Worm (Caenorhabditis elegans): ENCODE results near the gene egrh-1.

Gene egrh-1

DNA sequence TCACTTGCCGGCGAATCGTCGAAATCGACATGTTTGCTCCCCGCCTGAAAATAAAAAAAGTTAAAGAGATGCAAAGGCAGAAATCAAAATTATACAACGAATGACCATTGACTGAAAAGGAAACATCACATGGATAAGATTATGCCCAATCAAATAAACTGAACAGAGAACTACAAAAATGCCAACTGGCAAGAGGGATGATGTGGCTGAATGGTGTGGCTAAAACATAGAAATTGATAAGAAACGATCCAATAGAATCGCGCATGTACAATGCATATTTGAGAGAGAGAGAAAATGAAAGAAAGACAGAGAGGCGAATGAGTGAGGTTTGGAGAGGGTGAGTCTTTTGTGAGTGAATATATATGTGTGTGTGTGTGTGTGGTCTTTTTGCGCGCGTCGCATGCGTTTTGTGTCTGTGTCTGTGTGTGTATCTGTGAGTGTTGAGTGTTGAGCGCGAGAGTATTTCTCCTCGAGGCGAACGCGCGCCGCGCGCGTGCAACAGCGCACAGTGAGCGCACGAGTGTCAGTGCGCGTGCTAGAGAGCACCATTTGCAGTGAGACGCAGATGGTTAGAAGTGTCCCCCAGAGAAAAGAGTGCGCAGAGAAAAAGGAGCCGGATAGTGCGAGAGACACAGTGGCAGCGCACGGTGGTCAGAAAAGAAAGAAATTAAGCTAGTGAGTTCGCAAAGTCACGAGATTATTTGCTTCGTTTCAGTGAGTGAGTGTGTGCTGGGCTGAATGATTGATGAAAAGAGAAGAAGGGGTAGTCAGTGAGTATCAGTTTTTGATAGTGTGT, 27.1 kb upstream of the egrh-1 start, which contains the start of gene epn-1 (continued):
- TF ChIP-seq nhr-6 (tag; optimal IDR thresholded peaks at IDR 0.05) (peak; percentile 94), fos-1 (tag; optimal IDR thresholded peaks at IDR 0.05) (no peak), jun-1 (tag; optimal IDR thresholded peaks at IDR 0.05) (peak; percentile 93), pqm-1 (tag; optimal IDR thresholded peaks at IDR 0.05) (peak; percentile 23), dmd-8 (GFP tag; IDR thresholded peaks at IDR 0.05) (no peak), zip-2 (tag; optimal IDR thresholded peaks at IDR 0.05) (peak; percentile 50), aha-1 (tag) (peak; percentile 100), attf-4 (tag; optimal IDR thresholded peaks at IDR 0.05) (no peak), dmd-6 (GFP tag; IDR thresholded peaks at IDR 0.05) (peak; percentile 99), ZK337.2 (GFP tag; IDR thresholded peaks at IDR 0.05) (peak; percentile 50; the same call in 1 of the 2 replicates), snpc-1.2 (GFP tag; IDR thresholded peaks at IDR 0.05) (no peak; the same call in 1 of the 2 replicates), spr-1 (tag; optimal IDR thresholded peaks at IDR 0.05) (peak; percentile 94), nhr-42 (GFP tag; IDR thresholded peaks at IDR 0.05) (peak; percentile 95), nhr-48 (tag; optimal IDR thresholded peaks at IDR 0.05) (peak; percentile 99), mes-2 (tag; optimal IDR thresholded peaks at IDR 0.05; ENCODE audit: poor library complexity, severe bottlenecking) (peak; percentile 80), pha-4 (GFP tag; IDR thresholded peaks at IDR 0.05) (peak; percentile 96), pha-4 (tag; optimal IDR thresholded peaks at IDR 0.05) (no peak), ztf-11 (tag; optimal IDR thresholded peaks at IDR 0.05) (no peak), skn-1 (tag; optimal IDR thresholded peaks at IDR 0.05) (no peak), Y75B8A.6 (GFP tag; IDR thresholded peaks at IDR 0.05) (0 out of 2 replicates have a peak, but pooled peaks have one; percentile 3), arid-1 (GFP tag; conservative IDR thresholded peaks at IDR 0.05) (peak; percentile 76), egl-27 (tag; optimal IDR thresholded peaks at IDR 0.05) (no peak), mdt-29 (GFP tag; IDR thresholded peaks at IDR 0.05) (peak; percentile 90), ces-1 (GFP tag; optimal IDR thresholded peaks at IDR 0.05) (no peak), hmg-1.1 (GFP tag; IDR thresholded peaks at IDR 0.05) (peak; percentile 99), T26A8.4 (GFP tag; IDR thresholded peaks at IDR 0.05) (peak; percentile 94), snpc-4 (tag; optimal IDR thresholded peaks at IDR 0.05) (no peak), unc-62 (GFP tag; optimal IDR thresholded peaks at IDR 0.05 in 1 of 2) (peak in 1 of 2 experiments; percentile 100), unc-62 (tag; optimal IDR thresholded peaks at IDR 0.05) (peak; percentile 21), lin-29 (GFP tag; IDR thresholded peaks at IDR 0.05) (peak; percentile 76), Y5F2A.4 (GFP tag; optimal IDR thresholded peaks at IDR 0.05) (peak; percentile 31), ceh-82 (tag; optimal IDR thresholded peaks at IDR 0.05) (no peak), zag-1 (tag; optimal IDR thresholded peaks at IDR 0.05) (peak; percentile 72), lin-15B (tag; optimal IDR thresholded peaks at IDR 0.05) (peak; percentile 10), tra-1 (GFP tag; IDR thresholded peaks at IDR 0.05) (peak; percentile 99), hlh-11 (tag; optimal IDR thresholded peaks at IDR 0.05) (peak; percentile 100), lsy-2 (tag; optimal IDR thresholded peaks at IDR 0.05) (peak; percentile 89 to 90), saeg-2 (GFP tag; IDR thresholded peaks at IDR 0.05) (peak; percentile 95), ceh-44 (GFP tag; IDR thresholded peaks at IDR 0.05) (no peak), set-16 (GFP tag; IDR thresholded peaks at IDR 0.05) (peak; percentile 99), gei-8 (GFP tag; optimal IDR thresholded peaks at IDR 0.05) (peak; percentile 99), ceh-32 (tag; optimal IDR thresholded peaks at IDR 0.05; ENCODE audit: poor library complexity) (peak; percentile 65)

DNA sequence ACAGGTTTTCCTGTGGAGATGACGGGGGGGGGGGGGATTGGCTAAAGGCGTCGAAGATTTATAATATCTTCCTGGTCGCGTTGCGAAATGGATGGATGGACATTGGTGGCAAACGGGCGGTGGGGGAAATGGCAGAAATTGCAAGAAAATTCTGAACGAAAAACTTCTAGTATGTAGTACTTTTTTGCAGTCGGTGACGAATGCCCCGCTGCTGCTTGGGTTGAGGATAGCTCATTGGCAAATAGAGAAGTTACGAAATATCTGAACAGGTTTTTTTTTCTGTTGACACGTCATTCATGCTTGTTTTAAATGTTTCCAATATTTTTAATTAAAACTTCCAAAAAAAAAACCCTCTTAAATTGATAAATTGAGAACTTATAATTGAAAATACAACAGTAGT, 26.2 kb upstream of the egrh-1 start:
- TF ChIP-seq unc-62 (GFP tag; optimal IDR thresholded peaks at IDR 0.05 in 1 of 2), result peak in 1 of 2 experiments; percentile 39
- no peak for TF ChIP-seq unc-62 (tag; optimal IDR thresholded peaks at IDR 0.05)
- TF ChIP-seq ZK337.2 (GFP tag; IDR thresholded peaks at IDR 0.05), result no peak
- TF ChIP-seq arid-1 (GFP tag; conservative IDR thresholded peaks at IDR 0.05), result 0 out of 2 replicates have a peak, but pooled peaks have one; percentile 8
- peak; percentile 61 for TF ChIP-seq aha-1 (tag)
- no peak for TF ChIP-seq vab-7 (GFP tag; IDR thresholded peaks at IDR 0.05)
- TF ChIP-seq lin-1 (GFP tag; IDR thresholded peaks at IDR 0.05), result no peak
- no peak for TF ChIP-seq ctbp-1 (GFP tag; IDR thresholded peaks at IDR 0.05)
- TF ChIP-seq zfp-3 (GFP tag; conservative IDR thresholded peaks at IDR 0.05), result 0 out of 2 replicates have a peak, but pooled peaks have one; percentile 16
- TF ChIP-seq jun-1 (tag; optimal IDR thresholded peaks at IDR 0.05), result no peak
- TF ChIP-seq F26F4.8 (GFP tag; conservative IDR thresholded peaks at IDR 0.05), result no peak
- peak; percentile 27; the same call in 1 of the 2 replicates for TF ChIP-seq lin-29 (GFP tag; IDR thresholded peaks at IDR 0.05)
- TF ChIP-seq hlh-30 (tag; optimal IDR thresholded peaks at IDR 0.05; ENCODE audit: insufficient read depth), result no peak
- no peak for TF ChIP-seq madf-9 (GFP tag; conservative IDR thresholded peaks at IDR 0.05)
- no peak for TF ChIP-seq saeg-2 (GFP tag; IDR thresholded peaks at IDR 0.05)
